Fruit fly (Drosophila melanogaster) whole organism, wandering third instar larva: ENCODE measurements around the gene CG15172.

Experiments
- Abd-B ChIP-seq: fragments of >200 bp; optimal IDR thresholded peaks from 2 replicates; lab custom pipeline; 2017; ENCODE audit warnings: missing biosample characterization, missing genetic modification characterization
- CG32264 ChIP-seq: fragments of 200-800 bp; sonication (Bioruptor generic); optimal IDR thresholded peaks from 2 replicates; lab custom pipeline; 2016; ENCODE audit warnings: missing biosample characterization, missing genetic modification characterization
- CG9705 ChIP-seq: fragments of 200-800 bp; sonication (Bioruptor generic); optimal IDR thresholded peaks from 2 replicates; lab custom pipeline; 2018; ENCODE audit warnings: missing biosample characterization, mild to moderate bottlenecking, missing genetic modification characterization
- CrebA ChIP-seq: fragments of 200-800 bp; sonication (Bioruptor generic); optimal IDR thresholded peaks from 2 replicates; lab custom pipeline; 2016; ENCODE audit warnings: missing biosample characterization, mild to moderate bottlenecking, missing genetic modification characterization, borderline replicate concordance
- Dfd ChIP-seq: fragments of >200 bp; optimal IDR thresholded peaks from 2 replicates; lab custom pipeline; 2017; ENCODE audit warnings: missing biosample characterization, missing genetic modification characterization
- Dif ChIP-seq: fragments of 200-275, 200-300 bp; sonication (Bioruptor generic); optimal IDR thresholded peaks from 2 replicates; lab custom pipeline; 2018; ENCODE audit warnings: missing biosample characterization, missing genetic modification characterization; ENCODE audit not compliant: partially characterized antibody
- GATAd ChIP-seq: sonication (Bioruptor generic); optimal IDR thresholded peaks from 2 replicates; lab custom pipeline; 2016; ENCODE audit warnings: missing biosample characterization, missing genetic modification characterization
- HLH106 ChIP-seq: fragments of 200-800 bp; optimal IDR thresholded peaks from 3 replicates; lab custom pipeline; 2019; ENCODE audit warnings: missing biosample characterization, mild to moderate bottlenecking, missing genetic modification characterization, moderate library complexity
- Hnf4 ChIP-seq: fragments of 200-800 bp; sonication (Bioruptor generic); optimal IDR thresholded peaks from 2 replicates; lab custom pipeline; 2016; ENCODE audit warnings: missing biosample characterization, mild to moderate bottlenecking, missing genetic modification characterization
- Hr78 ChIP-seq: fragments of >200 bp; optimal IDR thresholded peaks from 2 replicates; lab custom pipeline; 2017; ENCODE audit warnings: missing biosample characterization, missing genetic modification characterization
- Hr83 ChIP-seq: fragments of 200-300 bp; sonication (Bioruptor generic); optimal IDR thresholded peaks from 2 replicates; lab custom pipeline; 2016; ENCODE audit warnings: missing biosample characterization, mild to moderate bottlenecking, missing genetic modification characterization, moderate library complexity; ENCODE audit not compliant: poor library complexity, severe bottlenecking
- Jra ChIP-seq: sonication (Bioruptor generic); optimal IDR thresholded peaks from 2 replicates; lab custom pipeline; 2016; ENCODE audit warnings: missing biosample characterization, missing genetic modification characterization
- Mio ChIP-seq: sonication (Bioruptor generic); optimal IDR thresholded peaks from 2 replicates; lab custom pipeline; 2016; ENCODE audit warnings: missing biosample characterization, missing genetic modification characterization
- Myc ChIP-seq: fragments of >200 bp; optimal IDR thresholded peaks from 2 replicates; lab custom pipeline; 2017
- N ChIP-seq: fragments of >200 bp; optimal IDR thresholded peaks from 2 replicates; lab custom pipeline; 2018; ENCODE audit warnings: missing biosample characterization, missing external identifiers, missing genetic modification characterization
- OdsH ChIP-seq: fragments of 200-800 bp; sonication (Bioruptor generic); optimal IDR thresholded peaks from 2 replicates; lab custom pipeline; 2016; ENCODE audit warnings: missing biosample characterization, mild to moderate bottlenecking, missing genetic modification characterization
- Rel ChIP-seq, 2 experiments: fragments of 200-800 bp; sonication (Bioruptor generic) in 1 of 2; optimal IDR thresholded peaks; 2 replicates in 1 of 2; 3 replicates in 1 of 2; lab custom pipeline; 2016 to 2019; ENCODE audit warnings: mild to moderate bottlenecking in 2 of 2, missing biosample characterization in 2 of 2, missing genetic modification characterization in 2 of 2, moderate library complexity in 1 of 2
- Sp1 ChIP-seq: fragments of 200-800 bp; sonication (Bioruptor generic); optimal IDR thresholded peaks from 3 replicates; lab custom pipeline; 2019; ENCODE audit warnings: missing biosample characterization, mild to moderate bottlenecking, missing genetic modification characterization, moderate library complexity
- Vsx2 ChIP-seq: fragments of 200-300, 225-300 bp; sonication (Bioruptor generic); optimal IDR thresholded peaks from 2 replicates; lab custom pipeline; 2018; ENCODE audit warnings: missing biosample characterization, missing genetic modification characterization; ENCODE audit not compliant: partially characterized antibody
- br ChIP-seq: fragments of 200-800 bp; sonication (Bioruptor generic); optimal IDR thresholded peaks from 2 replicates; lab custom pipeline; 2016; ENCODE audit warnings: missing biosample characterization, missing genetic modification characterization
- brk ChIP-seq: fragments of 200-800 bp; sonication (Bioruptor generic); optimal IDR thresholded peaks from 2 replicates; lab custom pipeline; 2016; ENCODE audit warnings: missing biosample characterization, mild to moderate bottlenecking, missing genetic modification characterization
- dl ChIP-seq, 2 experiments: fragments of 175-275, 200-275 bp in 1 of 2; fragments of 200-275 bp in 1 of 2; sonication (Bioruptor generic); optimal IDR thresholded peaks; lab custom pipeline; 2018; ENCODE audit warnings: mild to moderate bottlenecking in 2 of 2, missing biosample characterization in 2 of 2, missing genetic modification characterization in 2 of 2, moderate library complexity in 2 of 2; ENCODE audit not compliant: partially characterized antibody in 2 of 2, insufficient read depth in 1 of 2
- dmrt93B ChIP-seq: fragments of 200-800 bp; sonication (Bioruptor generic); optimal IDR thresholded peaks from 2 replicates; lab custom pipeline; 2018; ENCODE audit warnings: missing biosample characterization, mild to moderate bottlenecking, missing genetic modification characterization
- dsf ChIP-seq: sonication (Bioruptor generic); optimal IDR thresholded peaks from 2 replicates; lab custom pipeline; 2016; ENCODE audit warnings: missing biosample characterization, missing genetic modification characterization, borderline replicate concordance
- ey ChIP-seq: fragments of 200-800 bp; sonication (Bioruptor generic); optimal IDR thresholded peaks from 2 replicates; lab custom pipeline; 2016; ENCODE audit warnings: missing biosample characterization, missing genetic modification characterization
- foxo ChIP-seq, 2 experiments: fragments of 200-800 bp; sonication (Bioruptor generic); optimal IDR thresholded peaks; 2 replicates in 1 of 2; 3 replicates in 1 of 2; lab custom pipeline; 2016 to 2017; ENCODE audit warnings: missing biosample characterization in 2 of 2, missing genetic modification characterization in 2 of 2
- fru ChIP-seq: fragments of 200-800 bp; sonication (Bioruptor generic); optimal IDR thresholded peaks from 3 replicates; lab custom pipeline; 2016; ENCODE audit warnings: missing biosample characterization, mild to moderate bottlenecking, missing genetic modification characterization
- h ChIP-seq: fragments of 200-800 bp; sonication (Bioruptor generic); optimal IDR thresholded peaks from 3 replicates; lab custom pipeline; 2016; ENCODE audit warnings: missing biosample characterization, mild to moderate bottlenecking, missing genetic modification characterization
- jim ChIP-seq: fragments of 175-275, 200-325 bp; sonication (Bioruptor generic); optimal IDR thresholded peaks from 2 replicates; lab custom pipeline; 2016; ENCODE audit warnings: missing biosample characterization, mild to moderate bottlenecking, missing genetic modification characterization
- lola ChIP-seq: fragments of >200 bp; optimal IDR thresholded peaks from 2 replicates; lab custom pipeline; 2017; ENCODE audit warnings: missing biosample characterization, missing genetic modification characterization
- pan ChIP-seq: fragments of >200 bp; optimal IDR thresholded peaks from 2 replicates; lab custom pipeline; 2017
- psq ChIP-seq: fragments of 200-800 bp; sonication (Bioruptor generic); optimal IDR thresholded peaks from 3 replicates; lab custom pipeline; 2017; ENCODE audit warnings: missing biosample characterization, mild to moderate bottlenecking, missing genetic modification characterization, moderate library complexity
- rgr ChIP-seq: fragments of 200-800 bp; sonication (Bioruptor generic); optimal IDR thresholded peaks from 3 replicates; lab custom pipeline; 2016; ENCODE audit warnings: missing biosample characterization, mild to moderate bottlenecking, missing genetic modification characterization
- sage ChIP-seq: fragments of 200-800 bp; sonication (Bioruptor generic); optimal IDR thresholded peaks from 2 replicates; lab custom pipeline; 2016; ENCODE audit warnings: missing biosample characterization, mild to moderate bottlenecking, missing genetic modification characterization
- sv ChIP-seq: fragments of 200-800 bp; sonication (Bioruptor generic); optimal IDR thresholded peaks from 3 replicates; lab custom pipeline; 2016; ENCODE audit warnings: missing biosample characterization, missing genetic modification characterization
- tai ChIP-seq: sonication (Bioruptor generic); optimal IDR thresholded peaks from 2 replicates; lab custom pipeline; 2016; ENCODE audit warnings: missing biosample characterization, missing genetic modification characterization
- usp ChIP-seq: fragments of >200 bp; optimal IDR thresholded peaks from 2 replicates; lab custom pipeline; 2017; ENCODE audit warnings: missing biosample characterization, missing genetic modification characterization
- woc ChIP-seq: sonication (Bioruptor generic); optimal IDR thresholded peaks from 2 replicates; lab custom pipeline; 2016; ENCODE audit warnings: missing biosample characterization, mild to moderate bottlenecking, missing genetic modification characterization

The CG15172 gene

dm6 chr2L:19069548-19070145 is 47.4 kb downstream of the CG15172 start, which contains the start of gene CG10702:
Gene CG10702, minus strand, starts transcription at chr2L:19069851.
- peak; percentile 45 for TF ChIP-seq woc (GFP tag; lab: Kevin White, UChicago)
- TF ChIP-seq tai (GFP tag; lab: Kevin White, UChicago) = no peak

DNA sequence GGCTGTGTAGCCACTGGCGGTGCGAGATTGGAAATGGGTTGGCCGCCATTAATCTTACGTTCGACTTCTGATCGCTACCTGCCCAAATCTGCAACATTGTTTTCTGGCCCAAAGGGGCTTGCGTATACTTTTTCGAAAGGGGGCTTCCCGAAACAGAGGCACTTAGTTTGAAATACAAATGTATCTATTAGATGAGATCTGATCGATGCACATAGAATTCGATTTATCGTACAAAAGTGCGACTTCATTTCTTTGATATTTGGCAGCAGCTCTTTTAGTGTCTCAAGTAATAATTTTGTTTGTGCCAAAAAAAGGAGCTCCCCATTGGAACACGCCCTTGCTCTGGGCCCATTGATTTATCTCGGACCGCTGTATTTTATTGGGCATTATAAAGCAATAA is 49.5 kb downstream of the CG15172 start:
- TF ChIP-seq dl (GFP tag; optimal IDR thresholded peaks at IDR 0.05; lab: Kevin White, UChicago; ENCODE audit: insufficient read depth in 1 of 2, partially characterized antibody in 2 of 2) (no peak), dsf (GFP tag; lab: Kevin White, UChicago) (no peak), Dfd (GFP tag; lab: Kevin White, UChicago) (no peak), sage (GFP tag; lab: Kevin White, UChicago) (no peak), h (GFP tag; lab: Kevin White, UChicago) (peak; percentile 42), rgr (GFP tag; lab: Kevin White, UChicago) (no peak), N (GFP tag; lab: Kevin White, UChicago) (no peak), Jra (GFP tag; lab: Kevin White, UChicago) (no peak), OdsH (GFP tag; lab: Kevin White, UChicago) (peak; percentile 12), Hr78 (no peak), Mio (GFP tag; lab: Kevin White, UChicago) (no peak), Hnf4 (GFP tag; lab: Kevin White, UChicago) (no peak), psq (no peak), br (peak; percentile 29), CG9705 (GFP tag; lab: Kevin White, UChicago) (no peak), HLH106 (peak; percentile 62), Hr83 (GFP tag; lab: Kevin White, UChicago) (no peak), Vsx2 (GFP tag; lab: Kevin White, UChicago) (no peak), dmrt93B (GFP tag; lab: Kevin White, UChicago) (peak; percentile 14), tai (GFP tag; lab: Kevin White, UChicago) (no peak), lola (no peak), GATAd (no peak), CrebA (GFP tag; lab: Kevin White, UChicago) (no peak), Myc (lab: Kevin White, UChicago) (no peak), pan (lab: Kevin White, UChicago) (no peak), woc (GFP tag; lab: Kevin White, UChicago) (peak; percentile 73), Dif (no peak), foxo (GFP tag; optimal IDR thresholded peaks at IDR 0.05; lab: Kevin White, UChicago) (peak in 1 of 2 experiments; percentile 39), Rel (GFP tag; optimal IDR thresholded peaks at IDR 0.05; lab: Kevin White, UChicago) (no peak), Rel (tag; optimal IDR thresholded peaks at IDR 0.05; lab: Kevin White, UChicago) (no peak), jim (GFP tag; lab: Kevin White, UChicago) (no peak), fru (GFP tag; lab: Kevin White, UChicago) (peak; percentile 31), ey (peak; percentile 29), Sp1 (no peak), Abd-B (GFP tag; lab: Kevin White, UChicago) (no peak), CG32264 (GFP tag; lab: Kevin White, UChicago) (no peak), brk (GFP tag; lab: Kevin White, UChicago) (no peak), usp (GFP tag; lab: Kevin White, UChicago) (no peak), sv (GFP tag; lab: Kevin White, UChicago) (no peak)
